Fruit fly (Drosophila melanogaster): ENCODE measurements around the gene CG14342.

The CG14342 gene

DNA sequence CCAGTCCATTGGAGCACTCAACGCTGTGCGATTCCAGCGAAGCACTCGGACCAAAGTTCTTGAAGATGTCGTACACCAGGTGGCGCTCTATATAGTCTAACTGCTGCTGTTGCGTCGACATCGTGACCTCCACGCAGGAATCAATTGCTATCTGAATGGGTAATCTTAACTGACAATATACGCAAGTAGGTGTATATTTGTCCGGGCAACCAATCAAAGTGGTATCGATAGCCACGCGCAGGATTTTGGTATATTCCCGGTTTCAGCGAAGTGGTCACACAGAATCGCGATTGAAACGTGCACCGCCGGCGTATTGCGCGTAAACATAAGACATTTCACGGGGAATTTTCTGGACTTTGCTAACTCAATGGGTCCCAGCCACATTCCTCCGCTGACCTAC lies 20.2 kb upstream of the CG14342 start, which contains the start of the genes CG5126 and Tgt:
Gene CG5126 (minus strand): TSS at position 222 of the 400 bp plus-strand sequence.
Gene Tgt (plus strand): TSS at position 267 of the 400 bp plus-strand sequence.
- TF ChIP-seq pan (optimal IDR thresholded peaks at IDR 0.05) (no peak), CG8478 (optimal IDR thresholded peaks at IDR 0.05) (no peak), usp (GFP tag; optimal IDR thresholded peaks at IDR 0.05) (no peak), psq (optimal IDR thresholded peaks at IDR 0.05) (no peak), Dll (optimal IDR thresholded peaks at IDR 0.05) (no peak), EcR (GFP tag; optimal IDR thresholded peaks at IDR 0.05) (no peak)

DNA sequence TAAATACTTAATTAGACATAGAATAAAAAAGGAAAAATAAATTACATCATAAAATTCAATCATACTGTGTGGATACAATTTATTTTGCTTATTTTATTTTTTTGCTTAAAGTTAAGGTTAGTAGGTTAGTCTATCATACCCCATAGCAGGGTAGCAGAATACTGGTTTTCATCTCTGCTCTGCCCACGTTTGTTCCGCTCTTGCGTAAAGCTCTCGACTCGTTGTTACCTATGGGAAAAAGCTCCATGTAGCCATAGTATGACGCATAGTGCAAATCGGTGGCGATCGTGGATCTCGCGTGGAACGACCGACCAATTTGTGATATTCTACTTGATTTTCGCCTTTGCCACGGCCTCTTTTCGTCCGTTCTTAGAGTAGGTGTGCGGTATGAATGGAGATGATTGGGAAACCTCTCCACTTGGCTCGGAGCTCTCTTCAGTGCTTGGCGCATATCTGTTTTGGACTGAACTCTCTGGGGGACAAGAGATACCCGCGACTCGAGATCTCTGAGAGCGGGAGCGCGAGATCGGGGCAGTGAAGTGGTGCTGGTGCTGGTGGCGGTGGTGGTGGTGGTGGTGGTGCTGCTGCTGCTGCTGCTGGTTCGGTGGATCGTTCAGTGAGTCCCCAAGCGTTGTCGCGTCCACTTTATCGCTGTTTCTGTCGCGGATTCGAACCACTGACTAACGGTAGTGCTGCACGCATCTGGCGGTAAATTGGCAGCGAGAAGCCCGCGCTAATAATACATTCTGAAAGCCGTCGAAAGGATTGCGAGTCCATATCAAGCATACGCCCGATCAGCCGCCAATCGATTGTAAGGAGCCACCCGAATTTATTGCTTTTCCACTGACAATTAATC lies 18.1 kb upstream of the CG14342 start, which contains the start of gene CG5001:
Gene CG5001 (plus strand): TSS at position 116 of the 856 bp plus-strand sequence.
- TF ChIP-seq CG8478 (optimal IDR thresholded peaks at IDR 0.05), result no peak
- peak; percentile 95 for TF ChIP-seq Dll (optimal IDR thresholded peaks at IDR 0.05)
- no peak for TF ChIP-seq usp (GFP tag; optimal IDR thresholded peaks at IDR 0.05)
- TF ChIP-seq pan (optimal IDR thresholded peaks at IDR 0.05), result peak; percentile 86

DNA sequence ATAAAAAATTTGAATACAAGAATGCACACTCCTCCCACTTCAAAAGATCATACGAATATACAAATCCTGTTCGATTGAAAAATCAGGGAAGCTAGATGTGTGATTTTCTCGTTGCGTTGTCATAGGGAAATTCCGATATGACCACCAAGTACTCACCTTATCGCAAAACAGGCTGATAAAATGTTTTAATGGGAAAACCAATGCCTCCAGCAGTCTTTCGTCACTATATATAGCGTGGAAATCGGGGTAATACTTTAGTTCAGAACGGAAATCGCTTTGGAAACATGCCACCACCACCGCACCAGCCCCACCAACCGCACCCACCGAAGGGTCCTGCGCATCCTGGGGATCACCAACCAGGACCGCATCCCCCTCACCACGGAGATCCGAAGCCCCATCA lies 4.8 kb upstream of the CG14342 start, which contains the start of the genes CG5139 and CG43348:
Gene CG5139 (minus strand): TSS at position 101 of the 400 bp plus-strand sequence.
Gene CG43348 (plus strand): TSS at position 247 of the 400 bp plus-strand sequence.
- TF ChIP-seq usp (GFP tag; optimal IDR thresholded peaks at IDR 0.05), result no peak
- no peak for TF ChIP-seq CG8478 (optimal IDR thresholded peaks at IDR 0.05)
- TF ChIP-seq EcR (GFP tag; optimal IDR thresholded peaks at IDR 0.05), result no peak
- no peak for TF ChIP-seq psq (optimal IDR thresholded peaks at IDR 0.05)
- no peak for TF ChIP-seq Dll (optimal IDR thresholded peaks at IDR 0.05)
- no peak for TF ChIP-seq pan (optimal IDR thresholded peaks at IDR 0.05)

DNA sequence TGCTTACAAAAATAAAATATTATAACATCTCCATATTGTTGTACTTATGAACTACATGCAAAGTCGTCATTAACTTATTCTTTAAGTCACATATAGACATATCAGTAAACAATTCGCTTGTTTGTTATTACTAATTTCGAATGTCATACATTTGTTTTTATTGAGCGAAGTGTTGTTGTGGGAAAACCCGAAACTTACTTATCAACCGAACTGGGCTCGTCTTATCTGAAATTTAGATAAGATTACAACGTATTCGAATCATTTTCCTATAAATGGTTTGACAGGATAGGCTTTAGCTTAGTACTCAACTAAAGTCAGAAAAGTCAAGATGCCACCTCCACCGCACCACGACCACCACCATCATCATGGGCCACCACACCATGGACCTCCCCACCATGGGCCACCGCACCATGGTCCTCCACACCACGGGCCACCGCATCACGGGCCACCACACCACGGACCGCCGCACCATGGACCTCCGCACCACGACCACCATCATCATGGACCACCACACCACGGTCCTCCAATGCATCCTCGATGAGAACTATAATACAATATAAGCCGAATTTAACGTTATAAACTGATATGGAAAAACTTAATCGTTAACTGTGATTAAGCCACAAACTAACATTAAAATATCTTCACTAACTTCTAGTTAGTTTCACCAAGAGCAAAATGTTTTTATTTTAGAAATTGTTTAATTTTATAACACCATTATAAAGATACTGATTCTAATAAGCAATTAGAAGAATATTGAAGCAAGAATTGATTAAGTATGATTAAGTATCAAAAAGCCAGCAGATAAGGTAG lies 3.9 kb upstream of the CG14342 start, which contains the start of the genes CG43349 and CG5011:
Gene CG43349 (plus strand): TSS at position 294 of the 810 bp plus-strand sequence.
Gene CG5011 (plus strand): TSS at position 760 of the 810 bp plus-strand sequence.
- TF ChIP-seq psq (optimal IDR thresholded peaks at IDR 0.05), result no peak
- TF ChIP-seq CG8478 (optimal IDR thresholded peaks at IDR 0.05), result no peak
- TF ChIP-seq pan (optimal IDR thresholded peaks at IDR 0.05), result no peak
- TF ChIP-seq EcR (GFP tag; optimal IDR thresholded peaks at IDR 0.05), result no peak
- no peak for TF ChIP-seq usp (GFP tag; optimal IDR thresholded peaks at IDR 0.05)
- TF ChIP-seq Dll (optimal IDR thresholded peaks at IDR 0.05), result no peak

DNA sequence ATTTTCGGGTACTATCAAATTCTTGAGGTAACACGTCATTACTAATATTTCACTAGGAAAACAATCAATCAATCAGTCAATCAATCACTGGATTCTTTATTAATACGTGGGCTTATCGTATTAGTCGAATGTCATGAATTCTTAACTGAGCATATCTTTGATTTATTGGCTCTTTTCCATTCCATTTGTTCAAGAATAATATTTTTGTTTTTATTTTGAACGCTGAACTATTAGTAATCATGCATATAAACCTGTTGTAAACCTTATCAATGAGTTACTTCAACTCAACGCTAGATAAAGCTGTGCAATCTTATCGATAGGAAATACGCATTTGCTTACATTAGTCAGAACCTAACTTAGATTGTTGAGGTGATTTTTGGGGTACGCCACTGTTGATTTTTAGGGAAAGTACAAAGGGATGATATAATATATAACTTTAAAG lies 2.6 kb upstream of the CG14342 start:
- no peak for TF ChIP-seq psq (optimal IDR thresholded peaks at IDR 0.05)
- no peak for TF ChIP-seq usp (GFP tag; optimal IDR thresholded peaks at IDR 0.05)
- TF ChIP-seq Dll (optimal IDR thresholded peaks at IDR 0.05), result no peak
- TF ChIP-seq EcR (GFP tag; optimal IDR thresholded peaks at IDR 0.05), result no peak
- TF ChIP-seq CG8478 (optimal IDR thresholded peaks at IDR 0.05), result no peak
- TF ChIP-seq pan (optimal IDR thresholded peaks at IDR 0.05), result no peak

DNA sequence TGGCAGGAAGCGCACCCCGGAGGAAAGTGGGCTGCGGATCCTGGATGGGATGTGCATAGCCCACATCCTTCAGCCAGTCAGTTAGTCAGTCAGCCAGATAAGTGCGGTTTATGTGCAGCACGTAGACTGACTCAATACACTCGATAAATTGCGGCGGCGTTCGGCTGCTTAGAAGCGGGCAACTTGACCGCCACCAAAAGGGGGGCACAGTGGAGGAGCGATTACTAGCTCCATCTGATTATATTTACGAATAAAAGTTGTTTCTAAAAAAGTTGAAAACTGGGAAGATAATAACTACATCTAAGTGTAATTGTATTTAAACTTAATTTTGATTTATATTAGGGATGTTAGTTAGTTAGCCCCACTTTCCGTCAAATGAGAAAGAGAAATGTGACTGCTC lies 1.6 kb upstream of the CG14342 start:
- TF ChIP-seq Dll (optimal IDR thresholded peaks at IDR 0.05) (no peak), pan (optimal IDR thresholded peaks at IDR 0.05) (no peak), usp (GFP tag; optimal IDR thresholded peaks at IDR 0.05) (no peak), psq (optimal IDR thresholded peaks at IDR 0.05) (no peak), CG8478 (optimal IDR thresholded peaks at IDR 0.05) (no peak), EcR (GFP tag; optimal IDR thresholded peaks at IDR 0.05) (no peak)

DNA sequence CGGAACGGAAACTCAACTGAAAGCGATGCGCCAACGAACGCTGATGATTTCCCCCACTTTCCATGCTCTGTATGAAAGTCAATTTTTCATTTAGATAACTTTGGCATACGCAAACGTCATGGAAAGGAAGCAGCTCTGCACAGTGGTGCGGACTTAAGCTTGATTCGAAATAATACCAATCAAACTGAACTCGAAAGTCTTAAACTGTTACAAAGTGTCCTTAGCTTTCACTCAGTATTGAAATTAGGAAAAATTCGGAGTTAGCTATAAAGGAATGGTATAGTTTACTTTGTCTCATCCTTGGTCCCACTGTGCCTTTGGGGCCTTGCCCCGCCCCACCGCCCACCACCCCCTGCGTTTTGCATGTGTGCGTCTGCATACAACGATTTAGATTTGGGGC lies 3.4 kb downstream of the CG14342 start:
- no peak for TF ChIP-seq EcR (GFP tag; optimal IDR thresholded peaks at IDR 0.05)
- no peak for TF ChIP-seq Dll (optimal IDR thresholded peaks at IDR 0.05)
- TF ChIP-seq CG8478 (optimal IDR thresholded peaks at IDR 0.05), result no peak
- no peak for TF ChIP-seq usp (GFP tag; optimal IDR thresholded peaks at IDR 0.05)
- TF ChIP-seq psq (optimal IDR thresholded peaks at IDR 0.05), result no peak
- TF ChIP-seq pan (optimal IDR thresholded peaks at IDR 0.05), result no peak

DNA sequence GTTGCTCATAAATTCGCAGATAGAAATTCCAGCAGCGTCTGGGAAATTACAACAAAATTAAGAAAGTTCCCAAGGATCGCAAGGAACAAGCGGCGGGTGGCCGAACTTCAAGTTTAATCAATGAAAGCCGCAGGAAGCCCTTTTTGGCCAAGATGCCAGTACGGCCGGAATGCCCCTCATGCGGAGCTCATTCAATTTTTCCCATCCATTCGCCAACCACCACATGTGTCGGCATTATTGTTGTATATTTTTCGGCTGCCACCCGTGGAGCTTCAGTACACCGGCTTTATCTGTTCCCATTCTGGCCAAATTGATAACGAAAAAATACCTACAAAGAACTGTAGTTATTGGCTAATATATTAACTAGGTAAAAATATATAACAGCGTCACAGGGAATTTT lies 7.5 kb downstream of the CG14342 start:
- TF ChIP-seq usp (GFP tag; optimal IDR thresholded peaks at IDR 0.05), result no peak
- no peak for TF ChIP-seq pan (optimal IDR thresholded peaks at IDR 0.05)
- TF ChIP-seq CG8478 (optimal IDR thresholded peaks at IDR 0.05), result no peak
- TF ChIP-seq EcR (GFP tag; optimal IDR thresholded peaks at IDR 0.05), result no peak
- no peak for TF ChIP-seq Dll (optimal IDR thresholded peaks at IDR 0.05)
- TF ChIP-seq psq (optimal IDR thresholded peaks at IDR 0.05), result no peak

DNA sequence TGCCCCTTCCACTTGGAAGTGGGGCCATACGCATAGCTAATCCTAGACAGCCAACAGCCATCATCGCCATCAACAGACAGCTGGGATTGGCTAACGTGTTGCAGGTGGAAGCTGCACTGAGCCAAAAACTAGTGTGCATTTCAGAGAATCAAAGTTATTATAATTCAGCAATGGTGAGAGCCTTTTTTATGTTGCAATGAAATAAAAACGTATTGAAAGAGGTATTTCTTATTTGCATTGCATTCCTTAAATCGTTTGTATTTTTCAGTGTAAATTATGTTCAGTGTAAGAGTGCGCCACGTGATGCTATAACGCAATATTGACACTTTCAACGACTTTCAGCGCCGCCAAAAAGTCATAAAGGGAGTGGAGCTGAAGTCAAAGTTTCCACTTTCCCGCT lies 9.6 kb downstream of the CG14342 start:
- TF ChIP-seq Dll (optimal IDR thresholded peaks at IDR 0.05) (no peak), pan (optimal IDR thresholded peaks at IDR 0.05) (no peak), psq (optimal IDR thresholded peaks at IDR 0.05) (no peak), usp (GFP tag; optimal IDR thresholded peaks at IDR 0.05) (no peak), CG8478 (optimal IDR thresholded peaks at IDR 0.05) (no peak), EcR (GFP tag; optimal IDR thresholded peaks at IDR 0.05) (no peak)

DNA sequence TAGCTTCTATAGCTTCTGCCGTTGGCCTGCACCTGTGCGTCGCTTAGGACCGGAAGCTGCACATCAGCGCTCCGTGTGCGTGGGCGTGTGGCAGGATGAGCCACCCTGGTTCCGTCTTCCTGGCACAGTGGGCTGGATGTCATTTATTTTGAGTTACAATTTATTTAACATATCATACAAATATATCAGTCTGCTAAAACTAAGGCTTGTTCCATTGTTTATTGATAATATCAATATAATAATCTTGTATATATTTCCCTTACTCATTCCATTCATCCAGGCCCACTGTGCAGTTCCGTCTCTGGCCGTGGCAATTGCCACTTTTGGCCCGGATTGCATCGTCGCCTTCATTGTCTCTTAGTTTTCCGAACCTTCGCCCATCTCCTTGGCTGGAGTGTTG lies 10.4 kb downstream of the CG14342 start:
- no peak for TF ChIP-seq EcR (GFP tag; optimal IDR thresholded peaks at IDR 0.05)
- TF ChIP-seq usp (GFP tag; optimal IDR thresholded peaks at IDR 0.05), result no peak
- no peak for TF ChIP-seq psq (optimal IDR thresholded peaks at IDR 0.05)
- TF ChIP-seq CG8478 (optimal IDR thresholded peaks at IDR 0.05), result no peak
- no peak for TF ChIP-seq Dll (optimal IDR thresholded peaks at IDR 0.05)
- no peak for TF ChIP-seq pan (optimal IDR thresholded peaks at IDR 0.05)

DNA sequence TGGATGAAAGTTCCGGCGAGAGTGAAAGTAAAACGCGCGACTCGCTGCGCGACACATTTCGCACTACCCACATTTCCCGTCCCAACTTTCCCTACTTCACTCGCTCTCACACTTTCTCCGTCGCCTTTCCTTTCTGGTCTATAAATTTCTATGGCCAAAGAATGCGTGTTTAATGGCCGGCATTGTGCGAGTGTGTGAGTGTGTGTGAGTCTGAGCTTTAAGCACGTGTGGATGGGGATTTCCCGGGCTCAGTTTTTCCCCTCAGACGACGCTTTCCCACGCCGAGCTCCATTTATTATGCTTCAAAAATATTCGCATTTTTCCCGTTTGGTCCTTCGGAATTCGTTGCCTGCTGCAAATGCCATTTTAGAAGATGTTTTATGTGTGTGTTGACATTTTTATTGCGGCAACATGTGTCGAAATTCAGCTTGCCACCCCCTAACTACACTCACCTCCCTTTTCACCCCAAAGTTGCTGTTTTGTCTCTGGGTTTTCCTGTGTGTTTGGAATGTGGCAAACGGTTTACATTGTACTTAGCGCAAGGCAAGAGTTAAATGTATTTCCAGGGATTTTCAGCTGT lies 13.1 kb downstream of the CG14342 start:
- TF ChIP-seq psq (optimal IDR thresholded peaks at IDR 0.05) (no peak), usp (GFP tag; optimal IDR thresholded peaks at IDR 0.05) (no peak), Dll (optimal IDR thresholded peaks at IDR 0.05) (no peak), pan (optimal IDR thresholded peaks at IDR 0.05) (no peak), CG8478 (optimal IDR thresholded peaks at IDR 0.05) (no peak), EcR (GFP tag; optimal IDR thresholded peaks at IDR 0.05) (no peak)

All from whole organism.